Fruit fly (Drosophila melanogaster) S2 (cell line): ENCODE results near the gene Uch-L5R.

Experiments used
- CG8478 ChIP-seq: fragments of >200 bp; optimal IDR thresholded peaks from 2 replicates; lab custom pipeline; 2018
- CTCF ChIP-seq, 2 experiments: fragments of >200 bp; optimal IDR thresholded peaks; 2 replicates each; lab custom pipeline; 2018

dm6 chrX:12059495-12059894 is 3.1 kb upstream of the Uch-L5R start, which contains the start of gene Muc11A:
- TF ChIP-seq CG8478, result no peak
- no peak for TF ChIP-seq CTCF (optimal IDR thresholded peaks at IDR 0.05; lab: Kevin White, UChicago)
